Fruit fly (Drosophila melanogaster) whole organism, embryonic: ENCODE results near the gene CG4301.

Source experiments
- Asciz ChIP-seq: fragments of 200-800 bp; sonication (Bioruptor generic); optimal IDR thresholded peaks from 2 replicates; lab custom pipeline; 2017; ENCODE audit warnings: missing biosample characterization, mild to moderate bottlenecking, missing genetic modification characterization, missing genetic modification reagents
- Awh ChIP-seq: fragments of 200-800 bp; sonication (Bioruptor generic); IDR thresholded peaks from 2 replicates; pipeline ENCODE4, ENCODE4 v1.3.6; 2022; ENCODE audit warnings: missing biosample characterization, missing genetic modification characterization
- BEAF-32 ChIP-seq: fragments of 200-800 bp; sonication (Bioruptor generic); optimal IDR thresholded peaks from 3 replicates; lab custom pipeline; 2017; ENCODE audit warnings: missing biosample characterization, missing genetic modification characterization, mild to moderate bottlenecking, moderate library complexity, missing genetic modification reagents
- CG1024 ChIP-seq: fragments of 200-800 bp; sonication (Bioruptor generic); IDR thresholded peaks from 2 replicates; pipeline ENCODE4 v1.3.6; 2022; ENCODE audit warnings: missing biosample characterization, missing genetic modification characterization
- CG10267 ChIP-seq: fragments of 200-800 bp; sonication (Bioruptor generic); optimal IDR thresholded peaks from 2 replicates; lab custom pipeline; 2018; ENCODE audit warnings: missing biosample characterization, mild to moderate bottlenecking, missing genetic modification characterization, moderate library complexity
- CG10431 ChIP-seq: fragments of 200-800 bp; sonication (Bioruptor generic); optimal IDR thresholded peaks from 3 replicates; lab custom pipeline; 2018; ENCODE audit warnings: missing biosample characterization, mild to moderate bottlenecking, missing genetic modification characterization
- CG12104 ChIP-seq: fragments of 200-800 bp; sonication (Bioruptor generic); optimal IDR thresholded peaks from 3 replicates; lab custom pipeline; 2016; ENCODE audit warnings: missing biosample characterization, missing genetic modification characterization
- CG14860 ChIP-seq: fragments of 200-800 bp; sonication (Bioruptor generic); IDR thresholded peaks from 3 replicates; pipeline ENCODE4 v1.3.6; 2022; ENCODE audit warnings: missing biosample characterization, missing genetic modification characterization; ENCODE audit not compliant: partially characterized antibody
- CG15479 ChIP-seq: fragments of 200-800 bp; sonication (Bioruptor generic); optimal IDR thresholded peaks from 3 replicates; lab custom pipeline; 2019; ENCODE audit warnings: missing biosample characterization, mild to moderate bottlenecking, missing genetic modification characterization, moderate library complexity
- CG1603 ChIP-seq: fragments of 200-800 bp; sonication (Bioruptor generic); optimal IDR thresholded peaks from 2 replicates; lab custom pipeline; 2019; ENCODE audit warnings: missing biosample characterization, mild to moderate bottlenecking, missing genetic modification characterization, moderate library complexity
- CG16813 ChIP-seq: fragments of 200-800 bp; sonication (Bioruptor generic); IDR thresholded peaks from 3 replicates; pipeline ENCODE4 v1.3.6; 2022; ENCODE audit warnings: missing biosample characterization, missing genetic modification characterization; ENCODE audit not compliant: partially characterized antibody
- CG17385 ChIP-seq: fragments of 200-800 bp; sonication (Bioruptor generic); optimal IDR thresholded peaks from 3 replicates; lab custom pipeline; 2018; ENCODE audit warnings: missing biosample characterization, mild to moderate bottlenecking, missing genetic modification characterization
- CG34224 ChIP-seq: fragments of 200-800 bp; sonication (Bioruptor generic); IDR thresholded peaks from 3 replicates; pipeline ENCODE4 v1.3.6; 2022; ENCODE audit warnings: missing biosample characterization, missing genetic modification characterization; ENCODE audit not compliant: partially characterized antibody
- CG3838 ChIP-seq: fragments of 200-800 bp; sonication (Bioruptor generic); optimal IDR thresholded peaks from 3 replicates; lab custom pipeline; 2016; ENCODE audit warnings: missing biosample characterization, missing genetic modification characterization
- CG7839 ChIP-seq: fragments of 200-800 bp; sonication (Bioruptor generic); optimal IDR thresholded peaks from 3 replicates; lab custom pipeline; 2018; ENCODE audit warnings: missing biosample characterization, mild to moderate bottlenecking, missing genetic modification characterization, moderate library complexity
- CG7963 ChIP-seq: fragments of 200-800 bp; sonication (Bioruptor generic); IDR thresholded peaks from 3 replicates; pipeline ENCODE4 v1.3.6; 2022; ENCODE audit warnings: missing biosample characterization, missing genetic modification characterization; ENCODE audit not compliant: partially characterized antibody
- CG8478 ChIP-seq: fragments of >200 bp; optimal IDR thresholded peaks from 2 replicates; lab custom pipeline; 2018
- CG9437 ChIP-seq: fragments of 200-800 bp; sonication (Bioruptor generic); optimal IDR thresholded peaks from 2 replicates; lab custom pipeline; 2018; ENCODE audit warnings: missing biosample characterization, mild to moderate bottlenecking, missing genetic modification characterization
- CG9817 ChIP-seq: fragments of 200-800 bp; sonication (Bioruptor generic); optimal IDR thresholded peaks from 2 replicates; lab custom pipeline; 2018; ENCODE audit warnings: missing biosample characterization, mild to moderate bottlenecking, missing genetic modification characterization, moderate library complexity
- Dip3 ChIP-seq: fragments of 200-800 bp; sonication (Bioruptor generic); optimal IDR thresholded peaks from 3 replicates; lab custom pipeline; 2016; ENCODE audit warnings: missing biosample characterization, missing genetic modification characterization
- Dref ChIP-seq: fragments of 200-800 bp; sonication (Bioruptor generic); IDR thresholded peaks from 2 replicates; pipeline ENCODE4 v1.3.6; 2022; ENCODE audit warnings: missing biosample characterization, missing genetic modification characterization
- ERR ChIP-seq: fragments of 200-800 bp; sonication (Bioruptor generic); optimal IDR thresholded peaks from 2 replicates; lab custom pipeline; 2016; ENCODE audit warnings: missing biosample characterization, missing genetic modification characterization
- Ets97D ChIP-seq: fragments of 200-800 bp; sonication (Bioruptor generic); optimal IDR thresholded peaks from 3 replicates; lab custom pipeline; 2016; ENCODE audit warnings: missing biosample characterization, missing genetic modification characterization
- GATAe ChIP-seq: fragments of 200-800 bp; sonication (Bioruptor generic); conservative IDR thresholded peaks from 2 replicates; pipeline ENCODE4 v1.3.6; 2022; ENCODE audit warnings: missing biosample characterization, missing genetic modification characterization
- Gsc ChIP-seq: fragments of 200-800 bp; sonication (Bioruptor generic); IDR thresholded peaks from 2 replicates; pipeline ENCODE4 v1.3.6; 2022; ENCODE audit warnings: missing biosample characterization, missing genetic modification characterization
- HHEX ChIP-seq: fragments of 200-800 bp; sonication (Bioruptor generic); optimal IDR thresholded peaks from 3 replicates; lab custom pipeline; 2017; ENCODE audit warnings: missing biosample characterization, mild to moderate bottlenecking, missing genetic modification characterization, missing genetic modification reagents
- HLH4C ChIP-seq: fragments of 200-800 bp; sonication (Bioruptor generic); IDR thresholded peaks from 3 replicates; pipeline ENCODE4 v1.3.6; 2022; ENCODE audit warnings: missing biosample characterization, missing genetic modification characterization; ENCODE audit not compliant: partially characterized antibody
- Hand ChIP-seq: fragments of 200-800 bp; sonication (Bioruptor generic); optimal IDR thresholded peaks from 2 replicates; lab custom pipeline; 2017; ENCODE audit warnings: mild to moderate bottlenecking, missing biosample characterization, missing genetic modification reagents, missing genetic modification characterization
- Lim3 ChIP-seq: fragments of 200-800 bp; sonication (Bioruptor generic); IDR thresholded peaks from 2 replicates; pipeline ENCODE4 v1.3.6; 2022; ENCODE audit warnings: missing biosample characterization, missing genetic modification characterization
- MBD-R2 ChIP-seq: fragments of 200-800 bp; sonication (Bioruptor generic); IDR thresholded peaks from 2 replicates; pipeline ENCODE4 v1.3.6; 2022; ENCODE audit warnings: missing biosample characterization, missing genetic modification characterization
- Myb ChIP-seq: fragments of 200-800 bp; sonication (Bioruptor generic); optimal IDR thresholded peaks from 2 replicates; lab custom pipeline; 2016; ENCODE audit warnings: missing biosample characterization, missing genetic modification characterization
- NfI ChIP-seq: fragments of 200-800 bp; sonication (Bioruptor generic); optimal IDR thresholded peaks from 3 replicates; lab custom pipeline; 2018; ENCODE audit warnings: missing biosample characterization, mild to moderate bottlenecking, missing genetic modification characterization, moderate library complexity
- PHDP ChIP-seq: fragments of 200-800 bp; sonication (Bioruptor generic); optimal IDR thresholded peaks from 3 replicates; lab custom pipeline; 2018; ENCODE audit warnings: missing biosample characterization, mild to moderate bottlenecking, missing genetic modification characterization, moderate library complexity
- Scr ChIP-seq: fragments of 200-800 bp; sonication (Bioruptor generic); IDR thresholded peaks from 2 replicates; pipeline ENCODE4 v1.3.6; 2022; ENCODE audit warnings: missing biosample characterization, missing genetic modification characterization; ENCODE audit not compliant: partially characterized antibody
- Sry-δ ChIP-seq: fragments of 200-800 bp; sonication (Bioruptor generic); optimal IDR thresholded peaks from 2 replicates; lab custom pipeline; 2016; ENCODE audit warnings: missing biosample characterization, missing genetic modification characterization
- ase ChIP-seq: fragments of 200-800 bp; sonication (Bioruptor generic); IDR thresholded peaks from 3 replicates; pipeline ENCODE4 v1.3.6; 2022; ENCODE audit warnings: missing biosample characterization, missing genetic modification characterization
- bsh ChIP-seq, 2 experiments: fragments of 200-800 bp; sonication (Bioruptor generic); optimal IDR thresholded peaks; 2 replicates each; lab custom pipeline; 2017 to 2018; ENCODE audit warnings: mild to moderate bottlenecking in 2 of 2, missing biosample characterization in 2 of 2, missing genetic modification characterization in 2 of 2, moderate library complexity in 1 of 2
- chn ChIP-seq: fragments of 200-800 bp; sonication (Bioruptor generic); optimal IDR thresholded peaks from 2 replicates; lab custom pipeline; 2016; ENCODE audit warnings: missing biosample characterization, missing genetic modification characterization
- dpn ChIP-seq, 2 experiments: fragments of 200-800 bp; sonication (Bioruptor generic); optimal IDR thresholded peaks; 3 replicates each; lab custom pipeline; 2016; ENCODE audit warnings: missing biosample characterization in 2 of 2, missing genetic modification characterization in 2 of 2
- exex ChIP-seq: fragments of 200-800 bp; sonication (Bioruptor generic); optimal IDR thresholded peaks from 4 replicates; lab custom pipeline; 2018; ENCODE audit warnings: missing biosample characterization, mild to moderate bottlenecking, missing genetic modification characterization, moderate library complexity
- gfzf ChIP-seq: fragments of 200-800 bp; sonication (Bioruptor generic); optimal IDR thresholded peaks from 2 replicates; lab custom pipeline; 2016; ENCODE audit warnings: missing biosample characterization, mild to moderate bottlenecking, missing genetic modification characterization, moderate library complexity
- gt ChIP-seq: fragments of 200-800 bp; sonication (Bioruptor generic); IDR thresholded peaks from 2 replicates; pipeline ENCODE4 v1.3.6; 2022; ENCODE audit warnings: missing biosample characterization, missing genetic modification characterization
- inv ChIP-seq: fragments of 200-800 bp; sonication (Bioruptor generic); IDR thresholded peaks from 2 replicates; pipeline ENCODE4 v1.3.6; 2022; ENCODE audit warnings: missing biosample characterization, missing genetic modification characterization; ENCODE audit not compliant: partially characterized antibody
- jigr1 ChIP-seq: fragments of 200-800 bp; sonication (Bioruptor generic); IDR thresholded peaks from 3 replicates; pipeline ENCODE4 v1.3.6; 2022; ENCODE audit warnings: missing biosample characterization, missing genetic modification characterization
- nerfin-2 ChIP-seq: fragments of 200-800 bp; sonication (Bioruptor generic); IDR thresholded peaks from 2 replicates; pipeline ENCODE4 v1.3.6; 2022; ENCODE audit warnings: missing biosample characterization, missing genetic modification characterization; ENCODE audit not compliant: partially characterized antibody
- odd ChIP-seq: fragments of 200-800 bp; sonication (Bioruptor generic); optimal IDR thresholded peaks from 2 replicates; lab custom pipeline; 2017; ENCODE audit warnings: missing biosample characterization, mild to moderate bottlenecking, missing genetic modification characterization
- psq ChIP-seq: fragments of 200-800 bp; sonication (Bioruptor generic); optimal IDR thresholded peaks from 2 replicates; lab custom pipeline; 2017; ENCODE audit warnings: missing biosample characterization, missing genetic modification characterization
- scrt ChIP-seq: fragments of 200-800 bp; sonication (Bioruptor generic); optimal IDR thresholded peaks from 2 replicates; lab custom pipeline; 2018; ENCODE audit warnings: missing biosample characterization, mild to moderate bottlenecking, missing genetic modification characterization, moderate library complexity
- slou ChIP-seq: fragments of 200-800 bp; sonication (Bioruptor generic); optimal IDR thresholded peaks from 3 replicates; lab custom pipeline; 2016; ENCODE audit warnings: missing biosample characterization, missing genetic modification characterization
- ssp ChIP-seq: fragments of 200-800 bp; sonication (Bioruptor generic); IDR thresholded peaks from 2 replicates; pipeline ENCODE4 v1.3.6; 2022; ENCODE audit warnings: missing biosample characterization, missing genetic modification characterization
- tna ChIP-seq: fragments of 200-800 bp; sonication (Bioruptor generic); IDR thresholded peaks from 2 replicates; pipeline ENCODE4 v1.3.6; 2022; ENCODE audit warnings: missing biosample characterization, missing genetic modification characterization; ENCODE audit not compliant: partially characterized antibody

The CG4301 gene

DNA sequence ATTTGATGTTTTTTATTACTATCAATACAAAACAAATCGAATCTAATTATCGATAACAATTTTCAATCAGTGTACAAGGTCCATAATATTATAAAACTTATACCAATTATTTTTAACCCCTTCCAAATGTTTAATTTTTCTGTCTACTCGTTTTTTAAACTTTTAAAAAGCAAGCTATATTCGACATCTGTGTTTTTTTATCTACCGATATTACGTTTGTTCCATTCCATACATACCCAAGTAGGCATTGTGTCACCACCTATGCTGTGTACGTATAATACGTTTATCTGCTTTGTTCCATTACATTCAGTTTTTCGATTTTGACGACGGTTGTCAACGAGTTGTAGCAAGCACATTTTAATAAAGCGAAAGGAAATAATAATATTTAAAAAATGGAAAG is 44.0 kb upstream of the CG4301 start, which contains the start of gene nonA (continued):
- TF ChIP-seq Ets97D = no peak
- TF ChIP-seq NfI (GFP tag; lab: Kevin White, UChicago) = no peak
- no peak for TF ChIP-seq CG12104 (GFP tag; lab: Kevin White, UChicago)
- no peak for TF ChIP-seq Lim3
- TF ChIP-seq Sry-δ (GFP tag; lab: Kevin White, UChicago) = peak; percentile 51
- no peak for TF ChIP-seq gt (GFP tag; lab: Robert Waterston, UW)
- TF ChIP-seq Awh (GFP tag; lab: Robert Waterston, UW) = no peak
- peak; percentile 13 for TF ChIP-seq CG10267 (tag; lab: Kevin White, UChicago)
- TF ChIP-seq CG8478 (lab: Kevin White, UChicago) = no peak
- no peak for TF ChIP-seq CG7839 (tag; lab: Kevin White, UChicago)
- no peak for TF ChIP-seq CG34224 (GFP tag; lab: Robert Waterston, UW)
- no peak for TF ChIP-seq jigr1 (GFP tag; lab: Robert Waterston, UW)
- no peak for TF ChIP-seq exex (tag; lab: Kevin White, UChicago)
- peak; percentile 54 for TF ChIP-seq BEAF-32
- no peak for TF ChIP-seq CG3838 (GFP tag; lab: Kevin White, UChicago)
- TF ChIP-seq MBD-R2 (GFP tag; lab: Robert Waterston, UW) = peak; percentile 30
- no peak for TF ChIP-seq Myb (GFP tag; lab: Kevin White, UChicago)
- TF ChIP-seq CG17385 (GFP tag; lab: Kevin White, UChicago) = no peak
- TF ChIP-seq GATAe = no peak
- TF ChIP-seq slou (GFP tag; lab: Kevin White, UChicago) = no peak
- peak; percentile 83 for TF ChIP-seq CG1024 (GFP tag; lab: Robert Waterston, UW)
- peak; percentile 53; the same call in 2 of the 3 replicates for TF ChIP-seq HLH4C
- no peak for TF ChIP-seq CG15479
- TF ChIP-seq CG10431 (GFP tag; lab: Kevin White, UChicago) = peak; percentile 12
- TF ChIP-seq ase (GFP tag; lab: Robert Waterston, UW) = no peak
- no peak for TF ChIP-seq bsh (GFP tag; optimal IDR thresholded peaks at IDR 0.05; lab: Kevin White, UChicago)
- TF ChIP-seq Hand (GFP tag; lab: Kevin White, UChicago) = no peak
- TF ChIP-seq scrt = peak; percentile 12
- TF ChIP-seq ERR = no peak
- no peak for TF ChIP-seq Dip3
- TF ChIP-seq CG1603 = peak; percentile 99
- peak; percentile 88 for TF ChIP-seq ssp (GFP tag; lab: Robert Waterston, UW)
- peak; percentile 42 for TF ChIP-seq CG9437 (GFP tag; lab: Kevin White, UChicago)
- no peak for TF ChIP-seq psq
- no peak for TF ChIP-seq tna (GFP tag; lab: Robert Waterston, UW)
- no peak for TF ChIP-seq PHDP (tag; lab: Kevin White, UChicago)
- no peak for TF ChIP-seq chn (GFP tag; lab: Kevin White, UChicago)
- TF ChIP-seq Asciz = no peak
- TF ChIP-seq Dref (GFP tag; lab: Robert Waterston, UW) = no peak; the same call in 1 of the 2 replicates
- TF ChIP-seq gfzf = no peak
- no peak for TF ChIP-seq HHEX (GFP tag; lab: Kevin White, UChicago)

DNA sequence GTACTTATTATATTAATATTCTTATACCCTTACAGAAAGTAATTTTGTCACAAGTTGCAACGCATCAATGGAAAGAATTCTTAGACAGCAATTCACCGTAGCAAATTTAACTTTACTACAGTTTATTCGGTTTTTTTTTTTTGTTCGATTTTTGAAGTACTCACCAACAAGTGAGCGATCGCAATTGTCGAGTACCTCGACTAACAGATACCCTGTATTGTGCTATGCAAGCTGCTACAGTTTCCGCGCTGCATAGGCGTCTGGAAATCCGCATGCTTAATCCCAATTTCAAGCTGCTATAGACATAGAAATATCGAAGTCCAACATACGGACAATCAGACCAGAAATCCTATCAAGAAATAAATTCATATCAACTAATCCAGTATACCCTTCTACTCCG is 36.7 kb upstream of the CG4301 start:
- TF ChIP-seq nerfin-2 (GFP tag; lab: Robert Waterston, UW) (peak; percentile 43), CG14860 (GFP tag; lab: Robert Waterston, UW) (peak; percentile 50; the same call in 2 of the 3 replicates), tna (GFP tag; lab: Robert Waterston, UW) (peak; percentile 41; the same call in 1 of the 2 replicates), Scr (GFP tag; lab: Robert Waterston, UW) (peak; percentile 23), CG7963 (GFP tag; lab: Robert Waterston, UW) (peak; percentile 52; the same call in 2 of the 3 replicates), dpn (GFP tag; optimal IDR thresholded peaks at IDR 0.05; lab: Kevin White, UChicago) (no peak), CG16813 (GFP tag; lab: Robert Waterston, UW) (peak; percentile 26; the same call in 1 of the 3 replicates), inv (GFP tag; lab: Robert Waterston, UW) (peak; percentile 36; the same call in 1 of the 2 replicates), CG9817 (tag; lab: Kevin White, UChicago) (no peak), HLH4C (peak; percentile 55; the same call in 2 of the 3 replicates), Gsc (GFP tag; lab: Robert Waterston, UW) (no peak), odd (GFP tag; lab: Kevin White, UChicago) (no peak)
